Fruit fly (Drosophila melanogaster) whole organism, embryonic: ENCODE results near the gene dpp.
A peak's percentile ranks its signal among the peaks of the same experiment; 100 is the strongest.

Source experiments
- ATbp ChIP-seq: fragments of 200-800 bp; sonication (Bioruptor generic); optimal IDR thresholded peaks from 2 replicates; lab custom pipeline; 2017; ENCODE audit warnings: missing biosample characterization, mild to moderate bottlenecking, missing genetic modification characterization, missing genetic modification reagents
- Atf-2 ChIP-seq: fragments of 200-800 bp; sonication (Bioruptor generic); optimal IDR thresholded peaks from 2 replicates; lab custom pipeline; 2016; ENCODE audit warnings: missing biosample characterization, missing genetic modification characterization
- Bdp1 ChIP-seq: fragments of 200-800 bp; sonication (Bioruptor generic); optimal IDR thresholded peaks from 3 replicates; lab custom pipeline; 2016; ENCODE audit warnings: missing biosample characterization, missing genetic modification characterization
- CG10209 ChIP-seq: fragments of 200-800 bp; sonication (Bioruptor generic); optimal IDR thresholded peaks from 3 replicates; lab custom pipeline; 2017; ENCODE audit warnings: missing biosample characterization, mild to moderate bottlenecking, missing genetic modification characterization, missing genetic modification reagents
- CG1024 ChIP-seq: fragments of 200-800 bp; sonication (Bioruptor generic); IDR thresholded peaks from 2 replicates; pipeline ENCODE4 v1.3.6; 2022; ENCODE audit warnings: missing biosample characterization, missing genetic modification characterization
- CG11398 ChIP-seq: fragments of 200-800 bp; sonication (Bioruptor generic); optimal IDR thresholded peaks from 2 replicates; lab custom pipeline; 2016; ENCODE audit warnings: missing biosample characterization, missing genetic modification characterization
- CG11560 ChIP-seq: fragments of 200-800 bp; sonication (Bioruptor generic); IDR thresholded peaks from 3 replicates; pipeline ENCODE4 v1.3.6; 2022; ENCODE audit warnings: missing biosample characterization, missing genetic modification characterization
- CG12391 ChIP-seq: fragments of 200-800 bp; sonication (Bioruptor generic); optimal IDR thresholded peaks from 3 replicates; lab custom pipeline; 2018; ENCODE audit warnings: missing biosample characterization, mild to moderate bottlenecking, missing genetic modification characterization, moderate library complexity
- CG13287 ChIP-seq: fragments of 200-800 bp; sonication (Bioruptor generic); IDR thresholded peaks from 2 replicates; pipeline ENCODE4 v1.3.6; 2022; ENCODE audit warnings: missing biosample characterization, missing genetic modification characterization; ENCODE audit not compliant: partially characterized antibody
- CG14014 ChIP-seq: fragments of 200-800 bp; sonication (Bioruptor generic); IDR thresholded peaks from 2 replicates; pipeline ENCODE4 v1.3.6; 2022; ENCODE audit warnings: missing biosample characterization, missing genetic modification characterization
- CG16813 ChIP-seq: fragments of 200-800 bp; sonication (Bioruptor generic); IDR thresholded peaks from 3 replicates; pipeline ENCODE4 v1.3.6; 2022; ENCODE audit warnings: missing biosample characterization, missing genetic modification characterization; ENCODE audit not compliant: partially characterized antibody
- CG17829 ChIP-seq: fragments of 200-800 bp; optimal IDR thresholded peaks from 2 replicates; lab custom pipeline; 2019; ENCODE audit warnings: missing biosample characterization, mild to moderate bottlenecking, missing genetic modification characterization, moderate library complexity
- CG31441 ChIP-seq: fragments of 200-800 bp; sonication (Bioruptor generic); IDR thresholded peaks from 2 replicates; pipeline ENCODE4 v1.3.6; 2022; ENCODE audit warnings: missing biosample characterization, missing genetic modification characterization
- CG42726 ChIP-seq: fragments of 200-800 bp; sonication (Bioruptor generic); IDR thresholded peaks from 2 replicates; pipeline ENCODE4 v1.3.6; 2022; ENCODE audit warnings: missing biosample characterization, missing genetic modification characterization; ENCODE audit not compliant: partially characterized antibody
- CG6175 ChIP-seq: fragments of 200-800 bp; sonication (Bioruptor generic); IDR thresholded peaks from 3 replicates; pipeline ENCODE4 v1.3.6; 2022; ENCODE audit warnings: missing biosample characterization, missing genetic modification characterization
- CG6272 ChIP-seq: fragments of 200-800 bp; sonication (Bioruptor generic); IDR thresholded peaks from 2 replicates; pipeline ENCODE4 v1.3.6; 2022; ENCODE audit warnings: missing biosample characterization, missing genetic modification characterization
- CG8388 ChIP-seq: fragments of 200-800 bp; sonication (Bioruptor generic); optimal IDR thresholded peaks from 2 replicates; lab custom pipeline; 2019; ENCODE audit warnings: missing biosample characterization, mild to moderate bottlenecking, missing genetic modification characterization, moderate library complexity
- CG8478 ChIP-seq: fragments of >200 bp; optimal IDR thresholded peaks from 2 replicates; lab custom pipeline; 2018
- CG8944 ChIP-seq: fragments of 200-800 bp; sonication (Bioruptor generic); optimal IDR thresholded peaks from 3 replicates; lab custom pipeline; 2016; ENCODE audit warnings: missing biosample characterization, missing genetic modification characterization
- Dad ChIP-seq: fragments of 200-800 bp; sonication (Bioruptor generic); optimal IDR thresholded peaks from 3 replicates; lab custom pipeline; 2016; ENCODE audit warnings: missing biosample characterization, missing genetic modification characterization
- Drgx ChIP-seq: fragments of 200-800 bp; sonication (Bioruptor generic); IDR thresholded peaks from 2 replicates; pipeline ENCODE4 v1.3.6; 2022; ENCODE audit warnings: missing biosample characterization, missing genetic modification characterization
- ERR ChIP-seq: fragments of 200-800 bp; sonication (Bioruptor generic); optimal IDR thresholded peaks from 2 replicates; lab custom pipeline; 2016; ENCODE audit warnings: missing biosample characterization, missing genetic modification characterization
- Fer1 ChIP-seq: fragments of 200-800 bp; sonication (Bioruptor generic); optimal IDR thresholded peaks from 2 replicates; lab custom pipeline; 2017; ENCODE audit warnings: missing biosample characterization, mild to moderate bottlenecking, missing genetic modification characterization
- Nf-YA ChIP-seq: fragments of 200-800 bp; sonication (Bioruptor generic); IDR thresholded peaks from 2 replicates; pipeline ENCODE4 v1.3.6; 2022; ENCODE audit warnings: missing biosample characterization, missing genetic modification characterization
- Oli ChIP-seq: fragments of 200-800 bp; sonication (Bioruptor generic); optimal IDR thresholded peaks from 2 replicates; lab custom pipeline; 2018; ENCODE audit warnings: missing biosample characterization, mild to moderate bottlenecking, missing genetic modification characterization, moderate library complexity
- Opbp ChIP-seq: fragments of 200-800 bp; sonication (Bioruptor generic); IDR thresholded peaks from 3 replicates; pipeline ENCODE4 v1.3.6; 2022; ENCODE audit warnings: missing biosample characterization, missing genetic modification characterization; ENCODE audit not compliant: partially characterized antibody
- Poxn ChIP-seq: fragments of 200-800 bp; sonication (Bioruptor generic); IDR thresholded peaks from 2 replicates; pipeline ENCODE4 v1.3.6; 2022; ENCODE audit warnings: missing biosample characterization, missing genetic modification characterization
- Rfx ChIP-seq: fragments of 200-800 bp; sonication (Bioruptor generic); IDR thresholded peaks from 2 replicates; pipeline ENCODE4 v1.3.6; 2022; ENCODE audit warnings: missing biosample characterization, missing genetic modification characterization
- amos ChIP-seq: fragments of 200-800 bp; sonication (Bioruptor generic); IDR thresholded peaks from 2 replicates; pipeline ENCODE4 v1.3.6; 2022; ENCODE audit warnings: missing biosample characterization, missing genetic modification characterization; ENCODE audit not compliant: partially characterized antibody
- cato ChIP-seq: fragments of 200-800 bp; sonication (Bioruptor generic); optimal IDR thresholded peaks from 2 replicates; lab custom pipeline; 2016; ENCODE audit warnings: missing biosample characterization, missing genetic modification characterization, borderline replicate concordance
- danr ChIP-seq: fragments of 200-800 bp; sonication (Bioruptor generic); IDR thresholded peaks from 2 replicates; pipeline ENCODE4 v1.3.6; 2022; ENCODE audit warnings: missing biosample characterization, missing genetic modification characterization
- ems ChIP-seq: fragments of 200-800 bp; sonication (Bioruptor generic); optimal IDR thresholded peaks from 3 replicates; lab custom pipeline; 2016; ENCODE audit warnings: missing biosample characterization, missing genetic modification characterization
- gce ChIP-seq: fragments of 200-800 bp; sonication (Bioruptor generic); IDR thresholded peaks from 3 replicates; pipeline ENCODE4 v1.3.6; 2022; ENCODE audit warnings: missing biosample characterization, missing genetic modification characterization
- hbn ChIP-seq: fragments of 200-800 bp; sonication (Bioruptor generic); IDR thresholded peaks from 2 replicates; pipeline ENCODE4 v1.3.6; 2022; ENCODE audit warnings: missing biosample characterization, missing genetic modification characterization; ENCODE audit not compliant: partially characterized antibody
- hkb ChIP-seq, 2 experiments: fragments of 200-800 bp in 1 of 2; fragments of >200 bp in 1 of 2; sonication (Bioruptor generic) in 1 of 2; IDR thresholded peaks in 1 of 2; optimal IDR thresholded peaks in 1 of 2; 2 replicates each; pipeline versions ENCODE4 v1.3.6 to Lab custom; 2017 to 2022; ENCODE audit warnings: missing biosample characterization in 1 of 2, missing genetic modification characterization in 1 of 2
- ken ChIP-seq: fragments of 200-800 bp; sonication (Bioruptor generic); IDR thresholded peaks from 3 replicates; pipeline ENCODE4 v1.3.6; 2022; ENCODE audit warnings: missing biosample characterization, missing genetic modification characterization
- knrl ChIP-seq: fragments of 200-800 bp; sonication (Bioruptor generic); IDR thresholded peaks from 3 replicates; pipeline ENCODE4 v1.3.6; 2022; ENCODE audit warnings: missing biosample characterization, missing genetic modification characterization; ENCODE audit not compliant: partially characterized antibody
- lab ChIP-seq: fragments of 200-800 bp; sonication (Bioruptor generic); optimal IDR thresholded peaks from 3 replicates; lab custom pipeline; 2017; ENCODE audit warnings: missing biosample characterization, missing genetic modification characterization, mild to moderate bottlenecking, moderate library complexity, missing genetic modification reagents
- lov ChIP-seq, 2 experiments: fragments of 200-800 bp in 1 of 2; fragments of >200 bp in 1 of 2; sonication (Bioruptor generic) in 1 of 2; IDR thresholded peaks in 1 of 2; optimal IDR thresholded peaks in 1 of 2; 2 replicates in 1 of 2; 3 replicates in 1 of 2; pipeline versions ENCODE4 v1.3.6 to Lab custom; 2017 to 2022; ENCODE audit warnings: missing biosample characterization in 1 of 2, missing genetic modification characterization in 1 of 2
- p53 ChIP-seq: fragments of 200-800 bp; sonication (Bioruptor generic); optimal IDR thresholded peaks from 2 replicates; lab custom pipeline; 2016; ENCODE audit warnings: missing biosample characterization, missing genetic modification characterization
- pfk ChIP-seq: fragments of 200-800 bp; sonication (Bioruptor generic); optimal IDR thresholded peaks from 2 replicates; lab custom pipeline; 2018; ENCODE audit warnings: missing biosample characterization, mild to moderate bottlenecking, missing genetic modification characterization, moderate library complexity
- phol ChIP-seq: fragments of 200-800 bp; sonication (Bioruptor generic); optimal IDR thresholded peaks from 3 replicates; lab custom pipeline; 2018; ENCODE audit warnings: missing biosample characterization, mild to moderate bottlenecking, missing genetic modification characterization, moderate library complexity
- usp ChIP-seq: fragments of >200 bp; optimal IDR thresholded peaks from 2 replicates; lab custom pipeline; 2017; ENCODE audit warnings: missing biosample characterization, missing genetic modification characterization
- zen2 ChIP-seq: fragments of 200-800 bp; sonication (Bioruptor generic); IDR thresholded peaks from 3 replicates; pipeline ENCODE4 v1.3.6; 2022; ENCODE audit warnings: missing biosample characterization, missing genetic modification characterization; ENCODE audit not compliant: partially characterized antibody

Gene dpp

dm6 chr2L:2492692-2493626 lies 64.8 kb downstream of the dpp start, which contains the start of gene oaf (continued):
- TF ChIP-seq zen2 (GFP tag; lab: Robert Waterston, UW) (peak; percentile 30; the same call in 1 of the 3 replicates), CG16813 (GFP tag; lab: Robert Waterston, UW) (peak; percentile 51; the same call in 2 of the 3 replicates)

- TF ChIP-seq phol (no peak), CG8388 (no peak), Fer1 (GFP tag; lab: Kevin White, UChicago) (no peak), ATbp (GFP tag; lab: Kevin White, UChicago) (peak; percentile 57), p53 (GFP tag; lab: Kevin White, UChicago) (no peak), ERR (GFP tag; lab: Kevin White, UChicago) (no peak), CG11560 (tag; lab: Robert Waterston, UW) (no peak), CG42726 (GFP tag; lab: Robert Waterston, UW) (no peak), Atf-2 (peak; percentile 39), CG13287 (no peak), CG11398 (GFP tag; lab: Kevin White, UChicago) (peak; percentile 42), cato (GFP tag; lab: Kevin White, UChicago) (no peak), Poxn (GFP tag; lab: Robert Waterston, UW) (no peak), Bdp1 (GFP tag; lab: Kevin White, UChicago) (peak; percentile 13), pfk (peak; percentile 21), CG6175 (GFP tag; lab: Robert Waterston, UW) (no peak), CG6272 (no peak), gce (GFP tag; lab: Robert Waterston, UW) (no peak), Nf-YA (GFP tag; lab: Robert Waterston, UW) (no peak), CG31441 (no peak), hkb (optimal IDR thresholded peaks at IDR 0.05; lab: Kevin White, UChicago) (no peak), hkb (GFP tag; IDR thresholded peaks at IDR 0.05; lab: Robert Waterston, UW) (no peak), danr (GFP tag; lab: Robert Waterston, UW) (no peak), amos (GFP tag; lab: Robert Waterston, UW) (no peak), Drgx (no peak), CG12391 (no peak), CG17829 (tag; lab: Kevin White, UChicago) (no peak), Dad (GFP tag; lab: Kevin White, UChicago) (peak; percentile 0), lov (optimal IDR thresholded peaks at IDR 0.05; lab: Kevin White, UChicago) (no peak), lov (GFP tag; IDR thresholded peaks at IDR 0.05; lab: Robert Waterston, UW) (no peak), Opbp (GFP tag; lab: Robert Waterston, UW) (no peak), zen2 (GFP tag; lab: Robert Waterston, UW) (no peak), hbn (no peak), lab (GFP tag; lab: Kevin White, UChicago) (peak; percentile 59), CG10209 (peak; percentile 33), CG14014 (GFP tag; lab: Robert Waterston, UW) (no peak), CG8944 (GFP tag; lab: Kevin White, UChicago) (peak; percentile 34), knrl (GFP tag; lab: Robert Waterston, UW) (no peak), CG8478 (lab: Kevin White, UChicago) (no peak), usp (GFP tag; lab: Kevin White, UChicago) (no peak), ken (GFP tag; lab: Robert Waterston, UW) (no peak), CG1024 (0 out of 2 replicates have a peak, but pooled peaks have one; percentile 2), ems (no peak), Oli (tag; lab: Kevin White, UChicago) (peak; percentile 8), Rfx (GFP tag; lab: Robert Waterston, UW) (peak; percentile 10; the same call in 1 of the 2 replicates)
Measured at dm6 chr2L:2494515-2495098, 66.4 kb downstream of the dpp start.
